Worm (Caenorhabditis elegans): ENCODE data around the gene rpl-23.

rpl-23 gene

ce11 chrIII:5709224-5709623, 3.3 kb upstream of the rpl-23 start, which contains the start of gene hpo-28:
TSS of gene hpo-28 (minus strand) at chrIII:5709324.
- TF ChIP-seq B0261.1 (tag; optimal IDR thresholded peaks at IDR 0.05) = no peak

ce11 chrIII:5708024-5708423, 2.1 kb upstream of the rpl-23 start:
- TF ChIP-seq lir-1 (GFP tag; conservative IDR thresholded peaks at IDR 0.05) = no peak
- no peak for TF ChIP-seq repo-1 (tag; optimal IDR thresholded peaks at IDR 0.05)
- TF ChIP-seq bed-2 (GFP tag; IDR thresholded peaks at IDR 0.05) = no peak
- TF ChIP-seq ztf-22 (GFP tag; optimal IDR thresholded peaks at IDR 0.05) = no peak
- TF ChIP-seq unc-130 (GFP tag; optimal IDR thresholded peaks at IDR 0.05) = no peak
- TF ChIP-seq lsy-27 (tag; optimal IDR thresholded peaks at IDR 0.05; ENCODE audit: borderline replicate concordance, insufficient read depth) = no peak

- TF ChIP-seq F10E7.11 (tag; optimal IDR thresholded peaks at IDR 0.05) (no peak), ztf-26 (tag; optimal IDR thresholded peaks at IDR 0.05) (no peak), B0019.2 (GFP tag; conservative IDR thresholded peaks at IDR 0.05) (no peak), bed-1 (GFP tag; IDR thresholded peaks at IDR 0.05) (no peak), T07F8.4 (tag; optimal IDR thresholded peaks at IDR 0.05) (no peak), tlf-1 (GFP tag; optimal IDR thresholded peaks at IDR 0.05) (no peak), nhr-179 (tag; optimal IDR thresholded peaks at IDR 0.05) (no peak), snpc-4 (GFP tag; optimal IDR thresholded peaks at IDR 0.05) (no peak), snpc-4 (tag; optimal IDR thresholded peaks at IDR 0.05) (no peak), xnd-1 (tag; optimal IDR thresholded peaks at IDR 0.05) (no peak), attf-6 (GFP tag; IDR thresholded peaks at IDR 0.05) (no peak), ceh-79 (tag; optimal IDR thresholded peaks at IDR 0.05) (no peak), nhr-120 (GFP tag; IDR thresholded peaks at IDR 0.05) (no peak), lag-1 (GFP tag; IDR thresholded peaks at IDR 0.05) (no peak), lin-54 (GFP tag; optimal IDR thresholded peaks at IDR 0.05) (no peak), nhr-90 (tag; optimal IDR thresholded peaks at IDR 0.05) (no peak), him-1 (tag; optimal IDR thresholded peaks at IDR 0.05) (no peak), ztf-6 (GFP tag; IDR thresholded peaks at IDR 0.05) (no peak)
Measured at ce11 chrIII:5707546-5707945, 1.6 kb upstream of the rpl-23 start.

ce11 chrIII:5705228-5705888, 569 bp downstream of the rpl-23 start, which contains the start of gene swp-1:
TSS of gene swp-1 (minus strand) at chrIII:5705525.
- TF ChIP-seq nhr-27 (tag; optimal IDR thresholded peaks at IDR 0.05) (no peak), rpc-1 (optimal IDR thresholded peaks at IDR 0.05) (no peak), rpc-1 (tag; optimal IDR thresholded peaks at IDR 0.05) (no peak), xnd-1 (tag; optimal IDR thresholded peaks at IDR 0.05) (peak; percentile 34), madf-8 (GFP tag; conservative IDR thresholded peaks at IDR 0.05) (no peak), rcor-1 (GFP tag; IDR thresholded peaks at IDR 0.05) (no peak), madf-6 (GFP tag; IDR thresholded peaks at IDR 0.05) (peak; percentile 78), ztf-3 (GFP tag; optimal IDR thresholded peaks at IDR 0.05) (no peak), F57A8.1 (GFP tag; optimal IDR thresholded peaks at IDR 0.05) (no peak), lin-40 (tag; optimal IDR thresholded peaks at IDR 0.05) (no peak), let-526 (GFP tag; IDR thresholded peaks at IDR 0.05) (no peak), madf-3 (GFP tag; IDR thresholded peaks at IDR 0.05) (peak; percentile 66; the same call in 1 of the 2 replicates), hrde-1 (tag; optimal IDR thresholded peaks at IDR 0.05; ENCODE audit: borderline replicate concordance) (peak; percentile 12), ztf-18 (tag; optimal IDR thresholded peaks at IDR 0.05) (peak; percentile 21), dpl-1 (GFP tag; optimal IDR thresholded peaks at IDR 0.05) (no peak), Y67H2A.10 (GFP tag; conservative IDR thresholded peaks at IDR 0.05) (no peak), sea-2 (GFP tag; IDR thresholded peaks at IDR 0.05) (no peak), pha-4 (tag; optimal IDR thresholded peaks at IDR 0.05) (no peak), K11D2.4 (GFP tag; IDR thresholded peaks at IDR 0.05) (no peak), ekl-4 (GFP tag; IDR thresholded peaks at IDR 0.05) (peak; percentile 70), lag-1 (GFP tag; IDR thresholded peaks at IDR 0.05) (no peak), ztf-6 (GFP tag; IDR thresholded peaks at IDR 0.05) (no peak), madf-10 (tag; optimal IDR thresholded peaks at IDR 0.05) (no peak), F10E7.11 (tag; optimal IDR thresholded peaks at IDR 0.05) (no peak), ceh-79 (tag; optimal IDR thresholded peaks at IDR 0.05) (no peak)
